Fruit fly (Drosophila melanogaster): ENCODE measurements around the gene Dhfr.

Gene Dhfr

dm6 chr3R:16482276-16482675 is 1.3 kb downstream of the Dhfr start, which contains the start of gene Sdhaf3 (continued):
- TF ChIP-seq Pdp1 (GFP tag; optimal IDR thresholded peaks at IDR 0.05) (peak in 1 of 2 experiments; percentile 40), CTCF (GFP tag; optimal IDR thresholded peaks at IDR 0.05) (peak; percentile 28), CG11093 (GFP tag; IDR thresholded peaks at IDR 0.05) (no peak), E2f2 (GFP tag; IDR thresholded peaks at IDR 0.05) (peak; percentile 93), Neu2 (GFP tag; optimal IDR thresholded peaks at IDR 0.05; ENCODE audit: borderline replicate concordance) (no peak), CG15514 (GFP tag; optimal IDR thresholded peaks at IDR 0.05) (peak; percentile 15), Myb (GFP tag; optimal IDR thresholded peaks at IDR 0.05) (peak; percentile 25), pzg (GFP tag; optimal IDR thresholded peaks at IDR 0.05) (peak; percentile 56), MBD-R2 (GFP tag; IDR thresholded peaks at IDR 0.05) (peak; percentile 47; the same call in 1 of the 2 replicates)

dm6 chr3R:16483877-16484417 is 3.0 kb downstream of the Dhfr start, which contains the start of gene Der-2:
Der-2 (minus strand) TSS chr3R:16484223.
- TF ChIP-seq sd (tag; optimal IDR thresholded peaks at IDR 0.05) (no peak), CG4617 (GFP tag; optimal IDR thresholded peaks at IDR 0.05; ENCODE audit: borderline replicate concordance) (peak; percentile 49), HLHmδ (GFP tag; optimal IDR thresholded peaks at IDR 0.05) (no peak), CG13287 (GFP tag; IDR thresholded peaks at IDR 0.05; ENCODE audit: partially characterized antibody) (peak; percentile 97), CG10959 (GFP tag; IDR thresholded peaks at IDR 0.05) (no peak), CG2116 (GFP tag; optimal IDR thresholded peaks at IDR 0.05) (peak; percentile 8), sug (tag; optimal IDR thresholded peaks at IDR 0.05) (no peak), jigr1 (GFP tag; IDR thresholded peaks at IDR 0.05) (no peak), Myb (GFP tag; optimal IDR thresholded peaks at IDR 0.05) (no peak), pfk (GFP tag; optimal IDR thresholded peaks at IDR 0.05) (no peak), knrl (GFP tag; IDR thresholded peaks at IDR 0.05; ENCODE audit: partially characterized antibody) (peak; percentile 87), hbn (GFP tag; IDR thresholded peaks at IDR 0.05; ENCODE audit: partially characterized antibody) (peak; percentile 90), CG7987 (GFP tag; optimal IDR thresholded peaks at IDR 0.05) (no peak), CG4820 (GFP tag; optimal IDR thresholded peaks at IDR 0.05) (no peak), Dref (GFP tag; IDR thresholded peaks at IDR 0.05) (peak; percentile 75), Bgb (GFP tag; IDR thresholded peaks at IDR 0.05; ENCODE audit: partially characterized antibody) (peak; percentile 92), nerfin-2 (GFP tag; IDR thresholded peaks at IDR 0.05; ENCODE audit: partially characterized antibody) (peak; percentile 64), CG8944 (GFP tag; optimal IDR thresholded peaks at IDR 0.05) (no peak), CG1602 (GFP tag; optimal IDR thresholded peaks at IDR 0.05) (no peak), mld (GFP tag; IDR thresholded peaks at IDR 0.05; ENCODE audit: partially characterized antibody) (peak; percentile 87), wek (GFP tag; optimal IDR thresholded peaks at IDR 0.05) (no peak), Oli (tag; optimal IDR thresholded peaks at IDR 0.05) (no peak), wdn (GFP tag; IDR thresholded peaks at IDR 0.05) (no peak), MBD-R2 (GFP tag; IDR thresholded peaks at IDR 0.05) (peak; percentile 77), CG34376 (GFP tag; optimal IDR thresholded peaks at IDR 0.05) (no peak), Dip2 (GFP tag; IDR thresholded peaks at IDR 0.05) (no peak), CG10209 (GFP tag; optimal IDR thresholded peaks at IDR 0.05) (no peak), inv (GFP tag; IDR thresholded peaks at IDR 0.05; ENCODE audit: partially characterized antibody) (peak; percentile 74), CG3065 (GFP tag; optimal IDR thresholded peaks at IDR 0.05) (no peak), CG7839 (tag; optimal IDR thresholded peaks at IDR 0.05) (no peak), hth (optimal IDR thresholded peaks at IDR 0.05) (no peak), Scr (GFP tag; IDR thresholded peaks at IDR 0.05; ENCODE audit: partially characterized antibody) (peak; percentile 91), Opbp (GFP tag; IDR thresholded peaks at IDR 0.05; ENCODE audit: partially characterized antibody) (peak; percentile 91), CG31365 (tag; optimal IDR thresholded peaks at IDR 0.05) (no peak), CG12942 (GFP tag; optimal IDR thresholded peaks at IDR 0.05) (no peak), CG10147 (GFP tag; optimal IDR thresholded peaks at IDR 0.05) (no peak), Abd-B (GFP tag; optimal IDR thresholded peaks at IDR 0.05) (peak; percentile 64), pzg (GFP tag; optimal IDR thresholded peaks at IDR 0.05) (peak; percentile 42), dan (GFP tag; IDR thresholded peaks at IDR 0.05) (no peak), psq (GFP tag; optimal IDR thresholded peaks at IDR 0.05) (no peak), NfI (GFP tag; optimal IDR thresholded peaks at IDR 0.05) (no peak), crol (GFP tag; IDR thresholded peaks at IDR 0.05) (no peak)
